Worm (Caenorhabditis elegans) whole organism, young adult: ENCODE results near the gene mtre-1.

Experiments used
- B0019.2 ChIP-seq: fragments of 200-800 bp; sonication (Bioruptor generic); conservative IDR thresholded peaks from 2 replicates; pipeline ENCODE4 v1.3.6; 2022; ENCODE audit warnings: missing genetic modification reagents, missing genetic modification characterization, missing compliant biosample characterization
- B0336.3 ChIP-seq: fragments of 200-800 bp; sonication (Bioruptor generic); IDR thresholded peaks from 2 replicates; pipeline ENCODE4 v1.3.6; 2022; ENCODE audit warnings: missing genetic modification characterization, missing compliant biosample characterization
- C06A6.2 ChIP-seq: fragments of 200-800 bp; sonication (Bioruptor generic); conservative IDR thresholded peaks from 2 replicates; pipeline ENCODE4 v1.3.6; 2022; ENCODE audit warnings: missing genetic modification characterization, missing compliant biosample characterization
- F33H1.4 ChIP-seq: fragments of 200-800 bp; sonication (Bioruptor generic); IDR thresholded peaks from 2 replicates; pipeline ENCODE4 v1.3.6; 2022; ENCODE audit warnings: missing genetic modification reagents, missing genetic modification characterization, missing compliant biosample characterization
- F55B11.4 ChIP-seq: sonication (generic microtip); optimal IDR thresholded peaks from 2 replicates; lab custom pipeline; 2016; ENCODE audit warnings: missing compliant biosample characterization, missing genetic modification characterization, borderline replicate concordance; ENCODE audit not compliant: insufficient read depth
- K11D2.4 ChIP-seq: fragments of 200-800 bp; sonication (Bioruptor generic); IDR thresholded peaks from 2 replicates; pipeline ENCODE4 v1.3.6; 2022; ENCODE audit warnings: missing genetic modification reagents, missing genetic modification characterization, missing compliant biosample characterization
- Y53G8AR.9 ChIP-seq: fragments of 200-800 bp; sonication (Bioruptor generic); conservative IDR thresholded peaks from 2 replicates; pipeline ENCODE4 v1.3.6; 2022; ENCODE audit warnings: missing genetic modification reagents, missing genetic modification characterization, missing compliant biosample characterization
- Y95B8A.8 ChIP-seq: fragments of 200-800 bp; sonication (Bioruptor generic); IDR thresholded peaks from 2 replicates; pipeline ENCODE4 v1.3.6; 2022; ENCODE audit warnings: missing genetic modification reagents, missing genetic modification characterization, missing compliant biosample characterization
- ZK185.1 ChIP-seq: sonication (generic microtip); optimal IDR thresholded peaks from 2 replicates; lab custom pipeline; 2016; ENCODE audit warnings: mild to moderate bottlenecking, missing genetic modification characterization, missing compliant biosample characterization; ENCODE audit not compliant: poor library complexity, severe bottlenecking
- ama-1 ChIP-seq, 3 experiments: fragments of 150-350 bp in 1 of 3; sonication (generic microtip) in 2 of 3; optimal IDR thresholded peaks; 2 replicates each; lab custom pipeline; 2014 to 2018; ENCODE audit warnings: missing biosample characterization in 2 of 3, missing genetic modification characterization in 2 of 3, missing genetic modification reagents in 2 of 3
- aptf-2 ChIP-seq: fragments of 200-800 bp; sonication (Bioruptor generic); conservative IDR thresholded peaks from 2 replicates; pipeline ENCODE4 v1.3.6; 2022; ENCODE audit warnings: missing genetic modification reagents, missing genetic modification characterization, missing compliant biosample characterization
- bed-2 ChIP-seq: fragments of 200-800 bp; sonication (Bioruptor generic); IDR thresholded peaks from 2 replicates; pipeline ENCODE4 v1.3.6; 2022; ENCODE audit warnings: missing genetic modification reagents, missing genetic modification characterization, missing compliant biosample characterization
- cebp-2 ChIP-seq: fragments of 200-800 bp; sonication (Bioruptor generic); IDR thresholded peaks from 2 replicates; pipeline ENCODE4 v1.3.6; 2022; ENCODE audit warnings: missing genetic modification characterization, missing compliant biosample characterization
- ceh-27 ChIP-seq: fragments of 200-800 bp; sonication (Bioruptor generic); optimal IDR thresholded peaks from 2 replicates; lab custom pipeline; 2018; ENCODE audit warnings: mild to moderate bottlenecking, missing genetic modification characterization, moderate library complexity, missing compliant biosample characterization
- ceh-40 ChIP-seq: fragments of 200-800 bp; sonication (Bioruptor generic); IDR thresholded peaks from 2 replicates; pipeline ENCODE4 v1.3.6; 2022; ENCODE audit warnings: missing genetic modification characterization, missing compliant biosample characterization
- dpl-1 ChIP-seq: fragments of 150-350 bp; optimal IDR thresholded peaks from 2 replicates; lab custom pipeline; 2014; ENCODE audit warnings: missing biosample characterization, missing genetic modification reagents, missing genetic modification characterization
- efl-1 ChIP-seq: fragments of 150-350 bp; optimal IDR thresholded peaks from 2 replicates; lab custom pipeline; 2014; ENCODE audit warnings: missing biosample characterization, missing genetic modification reagents, missing genetic modification characterization
- egrh-3 ChIP-seq: fragments of 200-800 bp; sonication (Bioruptor generic); IDR thresholded peaks from 2 replicates; pipeline ENCODE4 v1.3.6; 2022; ENCODE audit warnings: missing genetic modification reagents, missing genetic modification characterization, missing compliant biosample characterization
- ets-4 ChIP-seq: fragments of 200-800 bp; sonication (Bioruptor generic); optimal IDR thresholded peaks from 2 replicates; lab custom pipeline; 2018; ENCODE audit warnings: mild to moderate bottlenecking, missing genetic modification characterization, missing compliant biosample characterization
- hlh-12 ChIP-seq: sonication (generic microtip); optimal IDR thresholded peaks from 2 replicates; lab custom pipeline; 2016; ENCODE audit warnings: missing genetic modification characterization, missing compliant biosample characterization
- hmg-20 ChIP-seq: fragments of 200-800 bp; sonication (Bioruptor generic); IDR thresholded peaks from 2 replicates; pipeline ENCODE4 v1.3.6; 2022; ENCODE audit warnings: missing genetic modification reagents, missing genetic modification characterization, missing compliant biosample characterization
- hrde-1 ChIP-seq: sonication (generic microtip); optimal IDR thresholded peaks from 2 replicates; lab custom pipeline; 2016; ENCODE audit warnings: missing genetic modification characterization, mild to moderate bottlenecking, missing compliant biosample characterization, moderate library complexity, missing genotype, missing genetic modification reagents, borderline replicate concordance
- hsf-1 ChIP-seq: fragments of 200-800 bp; sonication (Bioruptor generic); IDR thresholded peaks from 2 replicates; pipeline ENCODE4 v1.3.6; 2022; ENCODE audit warnings: missing genetic modification reagents, missing genetic modification characterization, missing compliant biosample characterization
- lag-1 ChIP-seq: fragments of 200-800 bp; sonication (Bioruptor generic); IDR thresholded peaks from 2 replicates; pipeline ENCODE4 v1.3.6; 2022; ENCODE audit warnings: missing genetic modification reagents, missing genetic modification characterization, missing compliant biosample characterization
- lin-35 ChIP-seq, 3 experiments: fragments of 150-350 bp in 2 of 3; sonication (generic microtip) in 1 of 3; optimal IDR thresholded peaks; 2 replicates each; lab custom pipeline; 2014 to 2018; ENCODE audit warnings: missing biosample characterization in 3 of 3, missing genetic modification characterization in 3 of 3, missing genetic modification reagents in 3 of 3
- lin-40 ChIP-seq: sonication (generic microtip); optimal IDR thresholded peaks from 2 replicates; lab custom pipeline; 2016; ENCODE audit warnings: missing genetic modification characterization, mild to moderate bottlenecking, missing compliant biosample characterization, missing genotype, missing genetic modification reagents
- lsl-1 ChIP-seq: fragments of 200-800 bp; sonication (Bioruptor generic); optimal IDR thresholded peaks from 2 replicates; lab custom pipeline; 2018; ENCODE audit warnings: mild to moderate bottlenecking, missing genetic modification characterization, moderate library complexity, missing compliant biosample characterization
- madf-8 ChIP-seq: fragments of 200-800 bp; sonication (Bioruptor generic); conservative IDR thresholded peaks from 2 replicates; pipeline ENCODE4 v1.3.6; 2022; ENCODE audit warnings: missing genetic modification reagents, missing genetic modification characterization, missing compliant biosample characterization
- nhr-179 ChIP-seq: sonication (generic microtip); optimal IDR thresholded peaks from 2 replicates; lab custom pipeline; 2016; ENCODE audit warnings: mild to moderate bottlenecking, missing genetic modification characterization, missing compliant biosample characterization
- rcor-1 ChIP-seq: fragments of 200-800 bp; sonication (Bioruptor generic); IDR thresholded peaks from 2 replicates; pipeline ENCODE4 v1.3.6; 2022; ENCODE audit warnings: missing genetic modification reagents, missing genetic modification characterization, missing compliant biosample characterization
- rpc-1 ChIP-seq, 2 experiments: fragments of 150-350 bp in 1 of 2; sonication (generic microtip) in 1 of 2; optimal IDR thresholded peaks; 2 replicates each; lab custom pipeline; 2014 to 2018; ENCODE audit warnings: missing biosample characterization in 1 of 2, missing genetic modification characterization in 1 of 2, missing genetic modification reagents in 1 of 2, missing genotype in 1 of 2
- sea-2 ChIP-seq: fragments of 200-800 bp; sonication (Bioruptor generic); IDR thresholded peaks from 2 replicates; pipeline ENCODE4 v1.3.6; 2022; ENCODE audit warnings: missing genetic modification characterization, missing compliant biosample characterization
- tbp1 ChIP-seq: fragments of 200-800 bp; sonication (Bioruptor generic); optimal IDR thresholded peaks from 2 replicates; lab custom pipeline; 2018; ENCODE audit warnings: mild to moderate bottlenecking, missing genetic modification characterization, missing compliant biosample characterization
- tbx-9 ChIP-seq: sonication (generic microtip); optimal IDR thresholded peaks from 2 replicates; lab custom pipeline; 2016; ENCODE audit warnings: borderline replicate concordance, missing genetic modification characterization, inconsistent platforms, missing compliant biosample characterization
- unc-130 ChIP-seq: sonication (generic microtip); optimal IDR thresholded peaks from 2 replicates; lab custom pipeline; 2016; ENCODE audit warnings: missing genetic modification reagents, missing genetic modification characterization, missing compliant biosample characterization
- zim-3 ChIP-seq: sonication (generic microtip); optimal IDR thresholded peaks from 2 replicates; lab custom pipeline; 2017; ENCODE audit warnings: mild to moderate bottlenecking, missing genetic modification characterization, moderate library complexity, missing compliant biosample characterization
- ztf-26 ChIP-seq: sonication (generic microtip); optimal IDR thresholded peaks from 2 replicates; lab custom pipeline; 2017; ENCODE audit warnings: missing genetic modification characterization, missing compliant biosample characterization

The mtre-1 gene

ce11 chrII:8052850-8053249 is 2.5 kb upstream of the mtre-1 start, which contains the start of gene T05H10.4:
T05H10.4 (plus strand) TSS chrII:8053150.
- TF ChIP-seq ceh-27: no peak
- TF ChIP-seq ZK185.1 (tag; lab: Kevin White, UChicago): no peak
- TF ChIP-seq B0019.2 (GFP tag; lab: Robert Waterston, UW): no peak
- no peak for TF ChIP-seq K11D2.4
- TF ChIP-seq nhr-179 (tag; lab: Kevin White, UChicago): no peak
- TF ChIP-seq cebp-2: no peak
- no peak for TF ChIP-seq tbx-9 (tag; lab: Kevin White, UChicago)
- no peak for TF ChIP-seq F55B11.4 (tag; lab: Kevin White, UChicago)
- TF ChIP-seq tbp1 (GFP tag; lab: Kevin White, UChicago): no peak
- no peak for TF ChIP-seq lin-35 (GFP tag; optimal IDR thresholded peaks at IDR 0.05; lab: Kevin White, UChicago)
- TF ChIP-seq madf-8 (GFP tag; lab: Robert Waterston, UW): no peak
- TF ChIP-seq bed-2 (GFP tag; lab: Robert Waterston, UW): no peak
- no peak for TF ChIP-seq lag-1
- no peak for TF ChIP-seq lin-40 (tag; lab: Kevin White, UChicago)
- no peak for TF ChIP-seq hrde-1 (tag; lab: Kevin White, UChicago)
- no peak for TF ChIP-seq Y95B8A.8 (GFP tag; lab: Robert Waterston, UW)
- no peak for TF ChIP-seq ceh-40 (GFP tag; lab: Robert Waterston, UW)
- no peak for TF ChIP-seq Y53G8AR.9 (GFP tag; lab: Robert Waterston, UW)
- no peak for TF ChIP-seq egrh-3 (GFP tag; lab: Robert Waterston, UW)

ce11 chrII:8052172-8052571 is 1.8 kb upstream of the mtre-1 start:
- TF ChIP-seq F33H1.4 (GFP tag; lab: Robert Waterston, UW) (no peak), aptf-2 (GFP tag; lab: Robert Waterston, UW) (peak; percentile 83; the same call in 1 of the 2 replicates), tbx-9 (tag; lab: Kevin White, UChicago) (no peak), lin-35 (GFP tag; optimal IDR thresholded peaks at IDR 0.05; lab: Kevin White, UChicago) (no peak), ztf-26 (tag; lab: Kevin White, UChicago) (no peak), C06A6.2 (no peak), madf-8 (GFP tag; lab: Robert Waterston, UW) (peak; percentile 24; the same call in 1 of the 2 replicates), ets-4 (GFP tag; lab: Kevin White, UChicago) (no peak), nhr-179 (tag; lab: Kevin White, UChicago) (no peak), hmg-20 (GFP tag; lab: Robert Waterston, UW) (no peak), ZK185.1 (tag; lab: Kevin White, UChicago) (no peak), ama-1 (optimal IDR thresholded peaks at IDR 0.05; lab: Kevin White, UChicago) (no peak), ama-1 (GFP tag; optimal IDR thresholded peaks at IDR 0.05; lab: Kevin White, UChicago) (no peak), rpc-1 (optimal IDR thresholded peaks at IDR 0.05; lab: Kevin White, UChicago) (no peak), rpc-1 (tag; optimal IDR thresholded peaks at IDR 0.05; lab: Kevin White, UChicago) (no peak), lsl-1 (no peak), zim-3 (tag; lab: Kevin White, UChicago) (no peak), unc-130 (no peak), ceh-27 (no peak), hsf-1 (no peak), bed-2 (GFP tag; lab: Robert Waterston, UW) (no peak), dpl-1 (GFP tag; lab: Kevin White, UChicago) (peak; percentile 2), K11D2.4 (no peak), hlh-12 (tag; lab: Kevin White, UChicago) (no peak), sea-2 (no peak), efl-1 (peak; percentile 71), rcor-1 (GFP tag; lab: Robert Waterston, UW) (no peak), B0336.3 (GFP tag; lab: Robert Waterston, UW) (no peak), tbp1 (GFP tag; lab: Kevin White, UChicago) (no peak)
